Worm (Caenorhabditis elegans) whole organism, young adult: ENCODE results near the gene T10B9.9.
A peak's percentile ranks its signal among the peaks of the same experiment; 100 is the strongest.

Source experiments
- B0019.2 ChIP-seq: fragments of 200-800 bp; sonication (Bioruptor generic); conservative IDR thresholded peaks from 2 replicates; pipeline ENCODE4 v1.3.6; 2022; ENCODE audit warnings: missing genetic modification reagents, missing genetic modification characterization, missing compliant biosample characterization
- B0035.1 ChIP-seq: sonication (generic microtip); optimal IDR thresholded peaks from 2 replicates; lab custom pipeline; 2016; ENCODE audit warnings: missing genetic modification characterization, mild to moderate bottlenecking, missing compliant biosample characterization, missing genotype, missing genetic modification reagents
- B0336.3 ChIP-seq: fragments of 200-800 bp; sonication (Bioruptor generic); IDR thresholded peaks from 2 replicates; pipeline ENCODE4 v1.3.6; 2022; ENCODE audit warnings: missing genetic modification characterization, missing compliant biosample characterization
- C17E4.6 ChIP-seq: fragments of 200-800 bp; sonication (Bioruptor generic); IDR thresholded peaks from 2 replicates; pipeline ENCODE4 v1.3.6; 2022; ENCODE audit warnings: missing genetic modification reagents, missing genetic modification characterization, missing compliant biosample characterization
- F10E7.11 ChIP-seq: sonication (generic microtip); optimal IDR thresholded peaks from 2 replicates; lab custom pipeline; 2017; ENCODE audit warnings: mild to moderate bottlenecking, missing genetic modification characterization, moderate library complexity, missing compliant biosample characterization
- F37B4.10 ChIP-seq: fragments of 200-800 bp; sonication (Bioruptor generic); IDR thresholded peaks from 2 replicates; pipeline ENCODE4 v1.3.6; 2022; ENCODE audit warnings: missing genetic modification characterization, missing compliant biosample characterization
- F39B2.1 ChIP-seq: fragments of 200-800 bp; sonication (Bioruptor generic); IDR thresholded peaks from 2 replicates; pipeline ENCODE4 v1.3.6; 2022; ENCODE audit warnings: missing genetic modification reagents, missing genetic modification characterization, missing compliant biosample characterization
- F52B5.7 ChIP-seq: sonication (generic microtip); optimal IDR thresholded peaks from 2 replicates; lab custom pipeline; 2016; ENCODE audit warnings: mild to moderate bottlenecking, missing genetic modification characterization, missing compliant biosample characterization
- F55B11.4 ChIP-seq: sonication (generic microtip); optimal IDR thresholded peaks from 2 replicates; lab custom pipeline; 2016; ENCODE audit warnings: missing compliant biosample characterization, missing genetic modification characterization, borderline replicate concordance; ENCODE audit not compliant: insufficient read depth
- K11D2.4 ChIP-seq: fragments of 200-800 bp; sonication (Bioruptor generic); IDR thresholded peaks from 2 replicates; pipeline ENCODE4 v1.3.6; 2022; ENCODE audit warnings: missing genetic modification reagents, missing genetic modification characterization, missing compliant biosample characterization
- T07F8.4 ChIP-seq: sonication (generic microtip); optimal IDR thresholded peaks from 2 replicates; lab custom pipeline; 2016; ENCODE audit warnings: mild to moderate bottlenecking, missing genetic modification characterization, moderate library complexity, missing compliant biosample characterization
- Y53G8AR.9 ChIP-seq: fragments of 200-800 bp; sonication (Bioruptor generic); conservative IDR thresholded peaks from 2 replicates; pipeline ENCODE4 v1.3.6; 2022; ENCODE audit warnings: missing genetic modification reagents, missing genetic modification characterization, missing compliant biosample characterization
- akir-1 ChIP-seq: fragments of 200-800 bp; sonication (Bioruptor generic); optimal IDR thresholded peaks from 2 replicates; lab custom pipeline; 2018; ENCODE audit warnings: mild to moderate bottlenecking, missing genetic modification characterization, moderate library complexity, missing compliant biosample characterization
- aptf-2 ChIP-seq: fragments of 200-800 bp; sonication (Bioruptor generic); conservative IDR thresholded peaks from 2 replicates; pipeline ENCODE4 v1.3.6; 2022; ENCODE audit warnings: missing genetic modification reagents, missing genetic modification characterization, missing compliant biosample characterization
- bed-2 ChIP-seq: fragments of 200-800 bp; sonication (Bioruptor generic); IDR thresholded peaks from 2 replicates; pipeline ENCODE4 v1.3.6; 2022; ENCODE audit warnings: missing genetic modification reagents, missing genetic modification characterization, missing compliant biosample characterization
- cebp-2 ChIP-seq: fragments of 200-800 bp; sonication (Bioruptor generic); IDR thresholded peaks from 2 replicates; pipeline ENCODE4 v1.3.6; 2022; ENCODE audit warnings: missing genetic modification characterization, missing compliant biosample characterization
- ceh-27 ChIP-seq: fragments of 200-800 bp; sonication (Bioruptor generic); optimal IDR thresholded peaks from 2 replicates; lab custom pipeline; 2018; ENCODE audit warnings: mild to moderate bottlenecking, missing genetic modification characterization, moderate library complexity, missing compliant biosample characterization
- ceh-91 ChIP-seq: fragments of 200-800 bp; sonication (Bioruptor generic); IDR thresholded peaks from 2 replicates; pipeline ENCODE4 v1.3.6; 2022; ENCODE audit warnings: missing genetic modification reagents, missing genetic modification characterization, missing compliant biosample characterization
- chd-7 ChIP-seq: sonication (generic microtip); optimal IDR thresholded peaks from 2 replicates; lab custom pipeline; 2016; ENCODE audit warnings: mild to moderate bottlenecking, missing genetic modification characterization, moderate library complexity, missing compliant biosample characterization
- die-1 ChIP-seq: sonication (generic microtip); optimal IDR thresholded peaks from 2 replicates; lab custom pipeline; 2016; ENCODE audit warnings: missing genotype, mild to moderate bottlenecking, missing genetic modification characterization, missing compliant biosample characterization
- dpff-1 ChIP-seq: sonication (generic microtip); optimal IDR thresholded peaks from 2 replicates; lab custom pipeline; 2017; ENCODE audit warnings: mild to moderate bottlenecking, missing genetic modification characterization, missing compliant biosample characterization
- dpl-1 ChIP-seq: fragments of 150-350 bp; optimal IDR thresholded peaks from 2 replicates; lab custom pipeline; 2014; ENCODE audit warnings: missing biosample characterization, missing genetic modification reagents, missing genetic modification characterization
- ekl-4 ChIP-seq: fragments of 200-800 bp; sonication (Bioruptor generic); IDR thresholded peaks from 2 replicates; pipeline ENCODE4 v1.3.6; 2022; ENCODE audit warnings: missing genetic modification reagents, missing genetic modification characterization, missing compliant biosample characterization
- him-1 ChIP-seq: sonication (generic microtip); optimal IDR thresholded peaks from 2 replicates; lab custom pipeline; 2016; ENCODE audit warnings: missing genotype, missing genetic modification reagents, missing genetic modification characterization, missing compliant biosample characterization
- hlh-12 ChIP-seq: sonication (generic microtip); optimal IDR thresholded peaks from 2 replicates; lab custom pipeline; 2016; ENCODE audit warnings: missing genetic modification characterization, missing compliant biosample characterization
- hmg-20 ChIP-seq: fragments of 200-800 bp; sonication (Bioruptor generic); IDR thresholded peaks from 2 replicates; pipeline ENCODE4 v1.3.6; 2022; ENCODE audit warnings: missing genetic modification reagents, missing genetic modification characterization, missing compliant biosample characterization
- lin-35 ChIP-seq, 3 experiments: fragments of 150-350 bp in 2 of 3; sonication (generic microtip) in 1 of 3; optimal IDR thresholded peaks; 2 replicates each; lab custom pipeline; 2014 to 2018; ENCODE audit warnings: missing biosample characterization in 3 of 3, missing genetic modification characterization in 3 of 3, missing genetic modification reagents in 3 of 3
- lin-40 ChIP-seq: sonication (generic microtip); optimal IDR thresholded peaks from 2 replicates; lab custom pipeline; 2016; ENCODE audit warnings: missing genetic modification characterization, mild to moderate bottlenecking, missing compliant biosample characterization, missing genotype, missing genetic modification reagents
- madf-3 ChIP-seq: fragments of 200-800 bp; sonication (Bioruptor generic); IDR thresholded peaks from 2 replicates; pipeline ENCODE4 v1.3.6; 2022; ENCODE audit warnings: missing genetic modification reagents, missing genetic modification characterization, missing compliant biosample characterization
- madf-6 ChIP-seq: fragments of 200-800 bp; sonication (Bioruptor generic); IDR thresholded peaks from 2 replicates; pipeline ENCODE4 v1.3.6; 2022; ENCODE audit warnings: missing genetic modification reagents, missing genetic modification characterization, missing compliant biosample characterization
- madf-8 ChIP-seq: fragments of 200-800 bp; sonication (Bioruptor generic); conservative IDR thresholded peaks from 2 replicates; pipeline ENCODE4 v1.3.6; 2022; ENCODE audit warnings: missing genetic modification reagents, missing genetic modification characterization, missing compliant biosample characterization
- mxl-1 ChIP-seq: sonication (generic microtip); optimal IDR thresholded peaks from 2 replicates; lab custom pipeline; 2016; ENCODE audit warnings: missing genetic modification characterization, missing compliant biosample characterization
- nfya-2 ChIP-seq: fragments of 200-800 bp; sonication (Bioruptor generic); IDR thresholded peaks from 2 replicates; pipeline ENCODE4 v1.3.6; 2022; ENCODE audit warnings: missing genetic modification reagents, missing genetic modification characterization, missing compliant biosample characterization
- nfyb-1 ChIP-seq: fragments of 200-800 bp; sonication (Bioruptor generic); IDR thresholded peaks from 2 replicates; pipeline ENCODE4 v1.3.6; 2022; ENCODE audit warnings: missing genetic modification reagents, missing genetic modification characterization, missing compliant biosample characterization
- nhr-120 ChIP-seq: fragments of 200-800 bp; sonication (Bioruptor generic); IDR thresholded peaks from 2 replicates; pipeline ENCODE4 v1.3.6; 2022; ENCODE audit warnings: missing genetic modification characterization, missing compliant biosample characterization
- nhr-179 ChIP-seq: sonication (generic microtip); optimal IDR thresholded peaks from 2 replicates; lab custom pipeline; 2016; ENCODE audit warnings: mild to moderate bottlenecking, missing genetic modification characterization, missing compliant biosample characterization
- pbrm-1 ChIP-seq: fragments of 200-800 bp; sonication (Bioruptor generic); IDR thresholded peaks from 2 replicates; pipeline ENCODE4 v1.3.6; 2022; ENCODE audit warnings: missing genetic modification reagents, missing genetic modification characterization, missing compliant biosample characterization
- rpc-1 ChIP-seq, 2 experiments: fragments of 150-350 bp in 1 of 2; sonication (generic microtip) in 1 of 2; optimal IDR thresholded peaks; 2 replicates each; lab custom pipeline; 2014 to 2018; ENCODE audit warnings: missing biosample characterization in 1 of 2, missing genetic modification characterization in 1 of 2, missing genetic modification reagents in 1 of 2, missing genotype in 1 of 2
- snpc-1.1 ChIP-seq: sonication (generic microtip); optimal IDR thresholded peaks from 2 replicates; lab custom pipeline; 2017; ENCODE audit warnings: missing genetic modification characterization, mild to moderate bottlenecking, missing compliant biosample characterization, antibody characterized with exemption, moderate library complexity, missing genotype, missing genetic modification reagents; ENCODE audit not compliant: insufficient read depth
- snpc-3.4 ChIP-seq: sonication (generic microtip); optimal IDR thresholded peaks from 2 replicates; lab custom pipeline; 2017; ENCODE audit warnings: missing genetic modification characterization, mild to moderate bottlenecking, missing compliant biosample characterization, antibody characterized with exemption, moderate library complexity, missing genotype, missing genetic modification reagents
- tbp1 ChIP-seq: fragments of 200-800 bp; sonication (Bioruptor generic); optimal IDR thresholded peaks from 2 replicates; lab custom pipeline; 2018; ENCODE audit warnings: mild to moderate bottlenecking, missing genetic modification characterization, missing compliant biosample characterization
- unc-130 ChIP-seq: sonication (generic microtip); optimal IDR thresholded peaks from 2 replicates; lab custom pipeline; 2016; ENCODE audit warnings: missing genetic modification reagents, missing genetic modification characterization, missing compliant biosample characterization
- unc-62 ChIP-seq: fragments of 150-350 bp; optimal IDR thresholded peaks from 2 replicates; lab custom pipeline; 2014; ENCODE audit warnings: missing biosample characterization, missing genetic modification reagents, missing genetic modification characterization
- xnd-1 ChIP-seq: sonication (generic microtip); optimal IDR thresholded peaks from 2 replicates; lab custom pipeline; 2016; ENCODE audit warnings: missing genotype, missing genetic modification reagents, missing genetic modification characterization, missing compliant biosample characterization
- ztf-22 ChIP-seq: fragments of 200-800 bp; sonication (Bioruptor generic); optimal IDR thresholded peaks from 2 replicates; lab custom pipeline; 2018; ENCODE audit warnings: mild to moderate bottlenecking, missing genetic modification characterization, moderate library complexity, missing compliant biosample characterization
- ztf-25 ChIP-seq: fragments of 200-800 bp; sonication (Bioruptor generic); IDR thresholded peaks from 2 replicates; pipeline ENCODE4 v1.3.6; 2022; ENCODE audit warnings: missing genetic modification reagents, missing genetic modification characterization, missing compliant biosample characterization

The T10B9.9 gene

ce11 chrII:9791185-9791584 lies 15.5 kb upstream of the T10B9.9 start (continued):
- TF ChIP-seq ceh-27 (GFP tag; lab: Kevin White, UChicago), result no peak
- no peak for TF ChIP-seq ekl-4 (GFP tag; lab: Robert Waterston, UW)
- TF ChIP-seq cebp-2 (GFP tag; lab: Robert Waterston, UW), result no peak

DNA sequence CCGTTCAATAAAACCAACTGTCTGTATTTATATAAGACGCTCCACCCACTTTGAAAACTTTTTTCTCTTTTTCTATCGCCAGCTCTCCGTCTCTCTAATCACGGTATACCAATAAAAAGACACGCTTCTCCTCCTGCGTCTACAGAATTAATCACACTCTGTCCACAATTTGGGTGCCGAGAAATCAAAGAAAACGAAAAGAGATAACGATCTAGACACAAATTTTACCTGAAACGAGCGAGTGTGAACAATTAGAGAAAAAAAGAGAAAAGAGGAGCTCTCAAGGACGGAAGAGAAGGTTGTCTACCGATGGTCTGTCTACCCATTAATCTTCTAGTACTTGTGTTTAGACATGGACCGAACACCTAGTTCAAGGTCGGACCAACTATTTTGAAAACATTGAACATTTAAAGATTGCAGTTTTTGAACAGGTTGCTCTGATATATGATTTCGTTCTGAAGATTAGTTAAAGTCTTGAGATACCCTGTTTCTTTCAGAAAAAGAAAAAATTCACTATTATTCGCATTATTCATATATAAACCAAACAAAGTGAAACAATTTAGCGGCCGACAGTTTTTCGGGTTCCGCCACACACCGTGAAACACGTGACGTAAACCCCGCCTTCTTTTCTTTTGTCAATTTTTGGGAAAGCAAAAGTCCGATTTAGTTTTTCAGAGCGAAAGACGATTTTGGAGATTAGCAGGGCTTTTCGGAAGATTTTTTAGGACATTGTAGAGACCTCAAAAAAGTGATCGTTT lies 11.9 kb upstream of the T10B9.9 start, which contains the start of gene cyp-13A2:
Gene cyp-13A2, minus strand, starts transcription at position 235 of the 758 bp plus-strand sequence.
- TF ChIP-seq chd-7 (tag; lab: Kevin White, UChicago) (no peak), akir-1 (no peak), die-1 (tag; lab: Kevin White, UChicago) (no peak), F10E7.11 (no peak), ztf-22 (no peak), lin-40 (tag; lab: Kevin White, UChicago) (no peak), nhr-179 (tag; lab: Kevin White, UChicago) (no peak), ztf-25 (GFP tag; lab: Robert Waterston, UW) (no peak), dpff-1 (tag; lab: Kevin White, UChicago) (no peak), madf-8 (no peak), F52B5.7 (no peak), F39B2.1 (GFP tag; lab: Robert Waterston, UW) (no peak), nfyb-1 (no peak), rpc-1 (optimal IDR thresholded peaks at IDR 0.05; lab: Kevin White, UChicago) (no peak), rpc-1 (tag; optimal IDR thresholded peaks at IDR 0.05; lab: Kevin White, UChicago) (peak; percentile 3), nhr-120 (GFP tag; lab: Robert Waterston, UW) (no peak), snpc-1.1 (peak; percentile 93), tbp1 (GFP tag; lab: Kevin White, UChicago) (peak; percentile 57), bed-2 (GFP tag; lab: Robert Waterston, UW) (no peak), lin-35 (GFP tag; optimal IDR thresholded peaks at IDR 0.05; lab: Kevin White, UChicago) (no peak), nfya-2 (GFP tag; lab: Robert Waterston, UW) (no peak), hlh-12 (tag; lab: Kevin White, UChicago) (no peak), B0019.2 (no peak), Y53G8AR.9 (no peak), hmg-20 (GFP tag; lab: Robert Waterston, UW) (no peak), dpl-1 (GFP tag; lab: Kevin White, UChicago) (no peak), madf-6 (no peak; the same call in 1 of the 2 replicates), unc-62 (GFP tag; lab: Kevin White, UChicago) (no peak), B0336.3 (GFP tag; lab: Robert Waterston, UW) (0 out of 2 replicates have a peak, but pooled peaks have one; percentile 27), mxl-1 (tag; lab: Kevin White, UChicago) (no peak), xnd-1 (tag; lab: Kevin White, UChicago) (no peak), him-1 (peak; percentile 56), F37B4.10 (GFP tag; lab: Robert Waterston, UW) (no peak), ceh-91 (GFP tag; lab: Robert Waterston, UW) (no peak), snpc-3.4 (tag; lab: Kevin White, UChicago) (peak; percentile 86), B0035.1 (tag; lab: Kevin White, UChicago) (no peak), aptf-2 (GFP tag; lab: Robert Waterston, UW) (no peak), pbrm-1 (GFP tag; lab: Robert Waterston, UW) (no peak), T07F8.4 (tag; lab: Kevin White, UChicago) (no peak), unc-130 (GFP tag; lab: Kevin White, UChicago) (no peak), C17E4.6 (no peak), madf-3 (GFP tag; lab: Robert Waterston, UW) (no peak), F55B11.4 (no peak), K11D2.4 (GFP tag; lab: Robert Waterston, UW) (no peak)
